Worm (Caenorhabditis elegans) whole organism, mixed stage, embryonic: ENCODE measurements around the gene C53A3.4.

ENCODE experiments used
- ceh-39 ChIP-seq: fragments of 150-350 bp; optimal IDR thresholded peaks from 2 replicates; lab custom pipeline; 2014; ENCODE audit warnings: missing biosample characterization, missing genetic modification characterization
- drap-1 ChIP-seq: fragments of 200-800 bp; sonication (Bioruptor generic); optimal IDR thresholded peaks from 3 replicates; lab custom pipeline; 2018; ENCODE audit warnings: mild to moderate bottlenecking, missing genetic modification characterization, missing compliant biosample characterization
- flh-1 ChIP-seq: fragments of 200-800 bp; sonication (Bioruptor generic); optimal IDR thresholded peaks from 2 replicates; lab custom pipeline; 2018; ENCODE audit warnings: mild to moderate bottlenecking, missing genetic modification characterization, moderate library complexity, missing compliant biosample characterization
- lin-13 ChIP-seq: fragments of 150-350 bp; optimal IDR thresholded peaks from 2 replicates; lab custom pipeline; 2014; ENCODE audit warnings: missing biosample characterization, missing genetic modification characterization
- lsy-2 ChIP-seq: fragments of 150-350 bp; optimal IDR thresholded peaks from 2 replicates; lab custom pipeline; 2014; ENCODE audit warnings: missing biosample characterization, missing genetic modification characterization
- nhr-12 ChIP-seq: fragments of 150-350 bp; optimal IDR thresholded peaks from 2 replicates; lab custom pipeline; 2014; ENCODE audit warnings: missing biosample characterization, missing genetic modification characterization
- nhr-237 ChIP-seq: fragments of 150-350 bp; optimal IDR thresholded peaks from 2 replicates; lab custom pipeline; 2014; ENCODE audit warnings: missing biosample characterization, missing genetic modification characterization
- pha-4 ChIP-seq: fragments of 150-350 bp; optimal IDR thresholded peaks from 2 replicates; lab custom pipeline; 2018; ENCODE audit warnings: missing biosample characterization, missing genetic modification reagents, missing genetic modification characterization
- sptf-1 ChIP-seq: sonication (generic microtip); optimal IDR thresholded peaks from 2 replicates; lab custom pipeline; 2017; ENCODE audit warnings: mild to moderate bottlenecking, missing genetic modification characterization, moderate library complexity, missing compliant biosample characterization
- ztf-11 ChIP-seq: fragments of 150-350 bp; optimal IDR thresholded peaks from 2 replicates; lab custom pipeline; 2014; ENCODE audit warnings: missing biosample characterization, missing genetic modification characterization

ce11 chrV:5785372-5785771 lies 26.7 kb upstream of the C53A3.4 start, which contains the start of gene F44E7.7:
- no peak for TF ChIP-seq drap-1 (GFP tag; lab: Kevin White, UChicago)
- no peak for TF ChIP-seq ztf-11
- TF ChIP-seq lsy-2 (tag; lab: Kevin White, UChicago), result no peak
- TF ChIP-seq flh-1 (GFP tag; lab: Kevin White, UChicago), result no peak
- TF ChIP-seq pha-4 (tag; lab: Kevin White, UChicago), result no peak
- no peak for TF ChIP-seq ceh-39 (tag; lab: Kevin White, UChicago)
- no peak for TF ChIP-seq sptf-1 (tag; lab: Kevin White, UChicago)
- TF ChIP-seq nhr-237 (tag; lab: Kevin White, UChicago), result no peak
- TF ChIP-seq lin-13 (tag; lab: Kevin White, UChicago), result no peak
- no peak for TF ChIP-seq nhr-12 (tag; lab: Kevin White, UChicago)
